Fruit fly (Drosophila melanogaster): ENCODE measurements around the gene Cpr66D.

The Cpr66D gene

DNA sequence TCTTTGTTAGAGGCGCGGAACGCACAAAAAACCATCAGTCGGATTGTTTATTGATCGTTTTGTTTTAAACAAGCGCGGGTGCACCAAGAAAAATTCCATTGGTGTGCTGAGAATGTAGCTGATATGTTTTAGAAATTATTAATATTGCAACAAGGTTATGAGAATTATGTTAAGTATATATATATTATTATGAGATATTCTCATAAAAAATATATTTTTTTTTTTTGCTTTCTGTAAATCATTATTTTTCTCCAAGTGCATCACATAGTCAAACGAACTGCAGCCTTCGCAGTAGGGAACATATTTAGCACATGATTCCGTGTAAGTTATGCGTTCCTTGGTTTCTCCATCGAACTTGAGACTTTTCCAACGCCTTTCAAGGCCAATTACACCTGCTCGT is 11.3 kb upstream of the Cpr66D start (continued):
- TF ChIP-seq Hmr (GFP tag; optimal IDR thresholded peaks at IDR 0.05), result no peak
- no peak for TF ChIP-seq CG13123 (GFP tag; optimal IDR thresholded peaks at IDR 0.05)
- TF ChIP-seq dati (GFP tag; IDR thresholded peaks at IDR 0.05), result no peak
- TF ChIP-seq Deaf1 (tag; optimal IDR thresholded peaks at IDR 0.05), result peak; percentile 53
- TF ChIP-seq zfh2 (GFP tag; optimal IDR thresholded peaks at IDR 0.05), result no peak
- peak; percentile 81 for TF ChIP-seq row (GFP tag; IDR thresholded peaks at IDR 0.05)
- no peak for TF ChIP-seq CG13624 (GFP tag; optimal IDR thresholded peaks at IDR 0.05)
- peak; percentile 90 for TF ChIP-seq CG2712 (tag; optimal IDR thresholded peaks at IDR 0.05)
- TF ChIP-seq CG10321 (GFP tag; IDR thresholded peaks at IDR 0.05), result no peak
- TF ChIP-seq zfh1 (GFP tag; IDR thresholded peaks at IDR 0.05), result peak; percentile 72
- TF ChIP-seq CG12155 (GFP tag; optimal IDR thresholded peaks at IDR 0.05), result no peak
- TF ChIP-seq insv (GFP tag; optimal IDR thresholded peaks at IDR 0.05), result no peak
- no peak for TF ChIP-seq Bteb2 (GFP tag; optimal IDR thresholded peaks at IDR 0.05)
- TF ChIP-seq ato (GFP tag; IDR thresholded peaks at IDR 0.05; ENCODE audit: partially characterized antibody), result no peak
- peak; percentile 28 for TF ChIP-seq CG5180 (GFP tag; optimal IDR thresholded peaks at IDR 0.05)
- TF ChIP-seq CG32532 (GFP tag; IDR thresholded peaks at IDR 0.05), result peak; percentile 78
- TF ChIP-seq gfzf (GFP tag; optimal IDR thresholded peaks at IDR 0.05), result no peak
- peak; percentile 91 for TF ChIP-seq nmo (GFP tag; optimal IDR thresholded peaks at IDR 0.05)
- TF ChIP-seq odd (GFP tag; optimal IDR thresholded peaks at IDR 0.05), result no peak
- no peak for TF ChIP-seq dan (GFP tag; IDR thresholded peaks at IDR 0.05)
- no peak for TF ChIP-seq yki (optimal IDR thresholded peaks at IDR 0.05)
- TF ChIP-seq CG9727 (GFP tag; optimal IDR thresholded peaks at IDR 0.05), result peak; percentile 76
- peak; percentile 61 for TF ChIP-seq twi (tag; optimal IDR thresholded peaks at IDR 0.05)
- no peak for TF ChIP-seq Dp (GFP tag; optimal IDR thresholded peaks at IDR 0.05)
- peak; percentile 85 for TF ChIP-seq vvl (GFP tag; IDR thresholded peaks at IDR 0.05)
- TF ChIP-seq CG2889 (GFP tag; IDR thresholded peaks at IDR 0.05), result 0 out of 3 replicates have a peak, but pooled peaks have one; percentile 11
- peak; percentile 70 for TF ChIP-seq PHDP (tag; optimal IDR thresholded peaks at IDR 0.05)
- TF ChIP-seq jigr1 (GFP tag; IDR thresholded peaks at IDR 0.05), result no peak
- peak; percentile 77 for TF ChIP-seq CG13424 (tag; optimal IDR thresholded peaks at IDR 0.05)
- TF ChIP-seq Dref (GFP tag; IDR thresholded peaks at IDR 0.05), result no peak
- no peak for TF ChIP-seq CG1832 (GFP tag; optimal IDR thresholded peaks at IDR 0.05)
- no peak for TF ChIP-seq usp (GFP tag; optimal IDR thresholded peaks at IDR 0.05)
- TF ChIP-seq Sox102F (GFP tag; optimal IDR thresholded peaks at IDR 0.05), result peak; percentile 68
- no peak for TF ChIP-seq CG12942 (GFP tag; optimal IDR thresholded peaks at IDR 0.05)
- TF ChIP-seq CG8388 (GFP tag; optimal IDR thresholded peaks at IDR 0.05), result peak; percentile 49
- no peak for TF ChIP-seq CG6791 (GFP tag; IDR thresholded peaks at IDR 0.05; ENCODE audit: partially characterized antibody)
- no peak for TF ChIP-seq MTF-1 (GFP tag; optimal IDR thresholded peaks at IDR 0.05; ENCODE audit: borderline replicate concordance)
- TF ChIP-seq CG4404 (GFP tag; IDR thresholded peaks at IDR 0.05), result peak; percentile 50; the same call in 1 of the 2 replicates
- no peak for TF ChIP-seq nom (GFP tag; optimal IDR thresholded peaks at IDR 0.05)
- TF ChIP-seq HmgD (GFP tag; optimal IDR thresholded peaks at IDR 0.05), result no peak
- TF ChIP-seq Sin3A (optimal IDR thresholded peaks at IDR 0.05), result no peak
- no peak for TF ChIP-seq ac (GFP tag; optimal IDR thresholded peaks at IDR 0.05)
- TF ChIP-seq cwo (GFP tag; optimal IDR thresholded peaks at IDR 0.05), result peak; percentile 37
- peak; percentile 73 for TF ChIP-seq CG31224 (GFP tag; IDR thresholded peaks at IDR 0.05)
- peak; percentile 55 for TF ChIP-seq Oli (tag; optimal IDR thresholded peaks at IDR 0.05)
- no peak for TF ChIP-seq knrl (GFP tag; IDR thresholded peaks at IDR 0.05; ENCODE audit: partially characterized antibody)
- no peak for TF ChIP-seq CG6765 (GFP tag; optimal IDR thresholded peaks at IDR 0.05)
- no peak for TF ChIP-seq Vsx1 (GFP tag; optimal IDR thresholded peaks at IDR 0.05)
- peak; percentile 57; the same call in 1 of the 2 replicates for TF ChIP-seq CG11085 (GFP tag; IDR thresholded peaks at IDR 0.05)
- peak; percentile 30 for TF ChIP-seq CG10543 (GFP tag; optimal IDR thresholded peaks at IDR 0.05)
- TF ChIP-seq HHEX (GFP tag; optimal IDR thresholded peaks at IDR 0.05), result peak; percentile 61
